Worm (Caenorhabditis elegans): ENCODE data around the gene pnc-2.

Gene pnc-2

ce11 chrIV:14883812-14884211 is 25.7 kb downstream of the pnc-2 start:
- TF ChIP-seq flh-1 (GFP tag; optimal IDR thresholded peaks at IDR 0.05): no peak
- no peak for TF ChIP-seq unc-39 (tag; optimal IDR thresholded peaks at IDR 0.05)
- no peak for TF ChIP-seq zip-8 (tag; optimal IDR thresholded peaks at IDR 0.05)
- no peak for TF ChIP-seq tbx-8 (GFP tag; optimal IDR thresholded peaks at IDR 0.05)
- TF ChIP-seq hlh-1 (tag; optimal IDR thresholded peaks at IDR 0.05): no peak
- TF ChIP-seq nhr-237 (tag; optimal IDR thresholded peaks at IDR 0.05): no peak
- TF ChIP-seq lin-32 (GFP tag; optimal IDR thresholded peaks at IDR 0.05): no peak
- no peak for TF ChIP-seq unc-62 (GFP tag; optimal IDR thresholded peaks at IDR 0.05)
- TF ChIP-seq lin-13 (tag; optimal IDR thresholded peaks at IDR 0.05): no peak
- TF ChIP-seq elt-3 (tag; optimal IDR thresholded peaks at IDR 0.05): no peak
- TF ChIP-seq unc-120 (tag; optimal IDR thresholded peaks at IDR 0.05; ENCODE audit: poor library complexity, severe bottlenecking): no peak
- no peak for TF ChIP-seq mls-2 (tag; optimal IDR thresholded peaks at IDR 0.05)

- TF ChIP-seq ceh-83 (GFP tag; optimal IDR thresholded peaks at IDR 0.05) (no peak), tbx-8 (GFP tag; optimal IDR thresholded peaks at IDR 0.05) (no peak), flh-1 (GFP tag; optimal IDR thresholded peaks at IDR 0.05) (no peak), nhr-237 (tag; optimal IDR thresholded peaks at IDR 0.05) (no peak), mep-1 (tag; optimal IDR thresholded peaks at IDR 0.05) (no peak), ces-1 (GFP tag; optimal IDR thresholded peaks at IDR 0.05) (no peak)
These were observed 30.3 kb downstream of the pnc-2 start, which contains the start of gene eps-8 for ce11 chrIV:14879184-14879583. TSS of gene eps-8 (plus strand) at chrIV:14879484.

- TF ChIP-seq nhr-237 (tag; optimal IDR thresholded peaks at IDR 0.05): no peak
These were observed 31.8 kb downstream of the pnc-2 start for ce11 chrIV:14877657-14878056.

- TF ChIP-seq ceh-39 (tag; optimal IDR thresholded peaks at IDR 0.05) (no peak), ces-1 (GFP tag; optimal IDR thresholded peaks at IDR 0.05) (peak; percentile 66), lsy-2 (tag; optimal IDR thresholded peaks at IDR 0.05) (no peak), unc-62 (GFP tag; optimal IDR thresholded peaks at IDR 0.05) (no peak), mls-2 (tag; optimal IDR thresholded peaks at IDR 0.05) (peak; percentile 17), tbx-8 (GFP tag; optimal IDR thresholded peaks at IDR 0.05) (no peak), nhr-237 (tag; optimal IDR thresholded peaks at IDR 0.05) (no peak), elt-3 (tag; optimal IDR thresholded peaks at IDR 0.05) (no peak), unc-120 (tag; optimal IDR thresholded peaks at IDR 0.05; ENCODE audit: poor library complexity, severe bottlenecking) (no peak), nhr-2 (tag; optimal IDR thresholded peaks at IDR 0.05) (no peak), flh-1 (GFP tag; optimal IDR thresholded peaks at IDR 0.05) (no peak), ham-2 (GFP tag; optimal IDR thresholded peaks at IDR 0.05) (peak; percentile 45), ceh-43 (GFP tag; optimal IDR thresholded peaks at IDR 0.05) (no peak), nhr-28 (tag; optimal IDR thresholded peaks at IDR 0.05) (no peak), sptf-1 (tag; optimal IDR thresholded peaks at IDR 0.05) (peak; percentile 30), lin-13 (tag; optimal IDR thresholded peaks at IDR 0.05) (no peak), elt-1 (tag; optimal IDR thresholded peaks at IDR 0.05; ENCODE audit: borderline replicate concordance, insufficient read depth) (no peak), lin-32 (GFP tag; optimal IDR thresholded peaks at IDR 0.05) (no peak), nhr-12 (tag; optimal IDR thresholded peaks at IDR 0.05) (no peak), cnd-1 (tag; optimal IDR thresholded peaks at IDR 0.05) (peak; percentile 4), unc-39 (tag; optimal IDR thresholded peaks at IDR 0.05) (no peak)
These were observed 32.9 kb downstream of the pnc-2 start for ce11 chrIV:14876632-14877031.

ce11 chrIV:14874926-14875570 is 34.4 kb downstream of the pnc-2 start:
- TF ChIP-seq ces-1 (GFP tag; optimal IDR thresholded peaks at IDR 0.05) (peak; percentile 30), mep-1 (tag; optimal IDR thresholded peaks at IDR 0.05) (no peak), snpc-4 (tag; optimal IDR thresholded peaks at IDR 0.05) (no peak), pha-4 (tag; optimal IDR thresholded peaks at IDR 0.05) (peak; percentile 95), cnd-1 (tag; optimal IDR thresholded peaks at IDR 0.05) (no peak), hlh-1 (tag; optimal IDR thresholded peaks at IDR 0.05) (no peak), unc-39 (tag; optimal IDR thresholded peaks at IDR 0.05) (no peak), lin-32 (GFP tag; optimal IDR thresholded peaks at IDR 0.05) (no peak), blmp-1 (tag; optimal IDR thresholded peaks at IDR 0.05) (no peak), M03D4.4 (tag; optimal IDR thresholded peaks at IDR 0.05) (peak; percentile 6), tbx-8 (GFP tag; optimal IDR thresholded peaks at IDR 0.05) (no peak), ham-2 (GFP tag; optimal IDR thresholded peaks at IDR 0.05) (peak; percentile 13), sptf-1 (tag; optimal IDR thresholded peaks at IDR 0.05) (no peak), unc-120 (tag; optimal IDR thresholded peaks at IDR 0.05; ENCODE audit: poor library complexity, severe bottlenecking) (peak; percentile 11), ceh-39 (tag; optimal IDR thresholded peaks at IDR 0.05) (no peak), ceh-83 (GFP tag; optimal IDR thresholded peaks at IDR 0.05) (no peak), flh-1 (GFP tag; optimal IDR thresholded peaks at IDR 0.05) (no peak), ztf-11 (tag; optimal IDR thresholded peaks at IDR 0.05) (no peak), nhr-237 (tag; optimal IDR thresholded peaks at IDR 0.05) (peak; percentile 72), lsy-2 (tag; optimal IDR thresholded peaks at IDR 0.05) (no peak), nhr-2 (tag; optimal IDR thresholded peaks at IDR 0.05) (no peak), elt-1 (tag; optimal IDR thresholded peaks at IDR 0.05; ENCODE audit: borderline replicate concordance, insufficient read depth) (no peak), nhr-12 (tag; optimal IDR thresholded peaks at IDR 0.05) (no peak), nhr-28 (tag; optimal IDR thresholded peaks at IDR 0.05) (no peak), ceh-43 (GFP tag; optimal IDR thresholded peaks at IDR 0.05) (no peak), zip-8 (tag; optimal IDR thresholded peaks at IDR 0.05) (no peak), unc-62 (GFP tag; optimal IDR thresholded peaks at IDR 0.05) (no peak), lin-13 (tag; optimal IDR thresholded peaks at IDR 0.05) (no peak), sem-2 (GFP tag; optimal IDR thresholded peaks at IDR 0.05) (no peak), mls-2 (tag; optimal IDR thresholded peaks at IDR 0.05) (no peak), mab-5 (tag; optimal IDR thresholded peaks at IDR 0.05) (no peak), nhr-76 (tag; optimal IDR thresholded peaks at IDR 0.05) (no peak), bed-3 (GFP tag; optimal IDR thresholded peaks at IDR 0.05) (no peak), drap-1 (GFP tag; optimal IDR thresholded peaks at IDR 0.05) (peak; percentile 37), elt-3 (tag; optimal IDR thresholded peaks at IDR 0.05) (no peak)

Data from whole organism, mixed stage, embryonic.